Worm (Caenorhabditis elegans) whole organism, L1 larva: ENCODE measurements around the gene H14E04.3.

ENCODE experiments used
- aly-2 ChIP-seq: fragments of 150-350 bp; optimal IDR thresholded peaks from 2 replicates; lab custom pipeline; 2014; ENCODE audit warnings: missing biosample characterization, missing genetic modification characterization
- ama-1 ChIP-seq: fragments of 150-350 bp; optimal IDR thresholded peaks from 2 replicates; lab custom pipeline; 2014
- ceh-82 ChIP-seq, 3 experiments: fragments of 150-350 bp in 1 of 3; sonication (generic microtip) in 2 of 3; optimal IDR thresholded peaks; 2 replicates each; lab custom pipeline; 2014 to 2017; ENCODE audit warnings: missing biosample characterization in 3 of 3, missing genetic modification characterization in 3 of 3
- lin-13 ChIP-seq: fragments of 150-350 bp; optimal IDR thresholded peaks from 2 replicates; lab custom pipeline; 2014; ENCODE audit warnings: missing biosample characterization, missing genetic modification reagents, missing genetic modification characterization
- nhr-12 ChIP-seq: sonication (generic microtip); optimal IDR thresholded peaks from 2 replicates; lab custom pipeline; 2017; ENCODE audit warnings: missing biosample characterization, missing genetic modification characterization
- nhr-28 ChIP-seq: fragments of 150-350 bp; optimal IDR thresholded peaks from 2 replicates; lab custom pipeline; 2014; ENCODE audit warnings: missing biosample characterization, missing genetic modification characterization
- unc-130 ChIP-seq: fragments of 150-350 bp; optimal IDR thresholded peaks from 2 replicates; lab custom pipeline; 2017; ENCODE audit warnings: missing biosample characterization, missing genetic modification characterization, inconsistent platforms
- unc-62 ChIP-seq: fragments of 150-350 bp; optimal IDR thresholded peaks from 2 replicates; lab custom pipeline; 2014; ENCODE audit warnings: missing biosample characterization, missing genetic modification reagents, missing genetic modification characterization
- unc-98 ChIP-seq: fragments of 200-800 bp; sonication (Bioruptor generic); IDR thresholded peaks from 2 replicates; pipeline ENCODE4 v1.3.6; 2022; ENCODE audit warnings: missing genetic modification characterization, missing compliant biosample characterization
- zag-1 ChIP-seq: fragments of 150-350 bp; optimal IDR thresholded peaks from 2 replicates; lab custom pipeline; 2014; ENCODE audit warnings: missing biosample characterization, missing genetic modification characterization

DNA sequence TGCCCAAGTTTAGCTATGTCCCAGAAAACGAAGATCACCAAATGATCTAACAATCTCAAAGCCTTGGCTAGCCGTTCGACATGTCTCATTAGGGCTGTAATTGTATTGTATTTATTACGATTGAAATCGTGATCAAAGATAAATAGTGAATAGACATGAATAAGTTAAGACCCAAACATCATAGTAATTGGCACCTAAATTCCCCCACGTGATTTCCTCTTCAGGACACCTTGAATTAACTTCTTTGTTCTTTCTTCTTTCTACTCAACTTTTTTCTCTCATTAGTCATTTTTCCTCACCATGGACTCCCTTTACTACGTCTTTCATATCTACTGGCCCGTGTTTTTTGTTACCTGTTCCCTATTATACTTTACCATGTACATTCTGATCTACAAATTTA is 23.7 kb downstream of the H14E04.3 start, which contains the start of gene srd-69:
- TF ChIP-seq unc-98 (GFP tag; lab: Robert Waterston, UW) (no peak), unc-130 (tag; lab: Kevin White, UChicago) (no peak), unc-62 (GFP tag; lab: Kevin White, UChicago) (no peak), nhr-28 (tag; lab: Kevin White, UChicago) (no peak), ama-1 (lab: Kevin White, UChicago) (no peak), lin-13 (GFP tag; lab: Kevin White, UChicago) (no peak), nhr-12 (tag; lab: Kevin White, UChicago) (no peak), ceh-82 (tag; optimal IDR thresholded peaks at IDR 0.05; lab: Kevin White, UChicago) (no peak), aly-2 (tag; lab: Kevin White, UChicago) (no peak), zag-1 (tag; lab: Kevin White, UChicago) (no peak)
